Worm (Caenorhabditis elegans): ENCODE results near the gene C05C10.8.
A peak's percentile ranks its signal among the peaks of the same experiment; 100 is the strongest.

The C05C10.8 gene

DNA sequence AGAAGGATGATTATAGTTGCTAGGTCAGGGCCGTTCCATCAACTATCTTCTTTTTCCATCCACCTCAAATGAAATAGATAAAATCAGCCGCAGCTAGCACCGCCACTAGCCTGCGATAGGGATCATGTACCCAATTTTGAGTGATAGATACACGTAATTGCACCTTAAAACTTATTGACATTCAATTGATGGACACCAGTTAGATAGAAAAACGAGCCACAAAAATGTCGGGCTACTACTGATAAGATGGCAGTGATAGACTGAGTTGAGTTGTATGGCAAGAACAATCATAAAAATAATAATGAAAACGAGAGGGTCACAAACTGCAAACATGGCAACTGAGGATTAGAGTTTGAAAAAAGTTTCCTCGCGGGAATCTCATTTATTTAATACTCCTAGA is 26.0 kb downstream of the C05C10.8 start:
- TF ChIP-seq sma-9 (GFP tag; optimal IDR thresholded peaks at IDR 0.05): peak; percentile 79
- TF ChIP-seq sma-9 (tag; optimal IDR thresholded peaks at IDR 0.05): no peak
- no peak for TF ChIP-seq dmd-4 (tag; optimal IDR thresholded peaks at IDR 0.05)
- TF ChIP-seq fos-1 (tag; optimal IDR thresholded peaks at IDR 0.05): peak; percentile 70
- peak; percentile 18 for TF ChIP-seq egl-27 (tag; optimal IDR thresholded peaks at IDR 0.05)
- TF ChIP-seq nhr-25 (tag; optimal IDR thresholded peaks at IDR 0.05): no peak
- no peak for TF ChIP-seq ztf-4 (tag; optimal IDR thresholded peaks at IDR 0.05)
- TF ChIP-seq F13H6.1 (tag; optimal IDR thresholded peaks at IDR 0.05): no peak
- TF ChIP-seq nhr-21 (tag; optimal IDR thresholded peaks at IDR 0.05): no peak
- TF ChIP-seq R02D3.7 (tag; optimal IDR thresholded peaks at IDR 0.05): no peak
- no peak for TF ChIP-seq nhr-129 (tag; optimal IDR thresholded peaks at IDR 0.05)
- peak; percentile 83 for TF ChIP-seq ceh-16 (tag; optimal IDR thresholded peaks at IDR 0.05)
- no peak for TF ChIP-seq crh-2 (tag; optimal IDR thresholded peaks at IDR 0.05)
- TF ChIP-seq elt-1 (tag; optimal IDR thresholded peaks at IDR 0.05): peak; percentile 83
- TF ChIP-seq ceh-82 (tag; optimal IDR thresholded peaks at IDR 0.05): no peak
- no peak for TF ChIP-seq ztf-1 (GFP tag; conservative IDR thresholded peaks at IDR 0.05)
- TF ChIP-seq unc-39 (tag; optimal IDR thresholded peaks at IDR 0.05): no peak

DNA sequence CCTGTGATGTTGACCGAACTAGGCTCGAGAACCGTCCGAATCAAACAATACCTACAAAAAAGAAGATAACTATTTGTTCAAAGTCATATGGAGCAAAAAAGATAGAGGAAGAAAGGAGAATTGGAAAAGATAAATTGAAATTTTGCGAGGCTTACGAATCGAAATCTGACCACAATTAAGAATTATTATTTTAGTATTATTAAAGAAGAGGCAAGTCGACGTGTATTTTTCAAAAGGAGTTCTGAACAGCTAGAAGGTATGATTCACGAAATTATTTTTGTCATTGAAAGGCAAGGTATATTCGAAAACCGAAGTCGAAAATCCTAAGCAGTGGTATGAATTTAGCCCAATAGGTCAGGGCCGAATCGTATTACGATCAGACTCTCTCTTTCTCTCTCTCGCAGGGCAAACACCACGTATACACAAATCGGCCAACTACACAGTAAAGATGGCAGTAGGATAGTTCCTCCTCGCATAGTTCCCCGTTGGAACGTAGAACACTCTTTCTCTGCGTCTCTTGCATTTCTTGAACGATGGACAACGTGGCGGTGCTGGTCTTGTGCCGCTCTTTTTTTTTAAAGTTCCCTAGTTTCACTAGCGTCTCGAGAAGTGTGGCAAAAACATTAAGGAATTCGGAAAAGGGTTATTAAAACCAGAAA is 26.6 kb downstream of the C05C10.8 start, which contains the start of gene vgln-1:
TSS of gene vgln-1 (minus strand) at position 51 of the 659 bp plus-strand sequence.
- no peak for TF ChIP-seq sma-9 (GFP tag; optimal IDR thresholded peaks at IDR 0.05)
- no peak for TF ChIP-seq sma-9 (tag; optimal IDR thresholded peaks at IDR 0.05)
- TF ChIP-seq nhr-25 (tag; optimal IDR thresholded peaks at IDR 0.05): peak; percentile 39
- TF ChIP-seq nhr-10 (tag; optimal IDR thresholded peaks at IDR 0.05): no peak
- no peak for TF ChIP-seq ZK546.5 (tag; optimal IDR thresholded peaks at IDR 0.05)
- peak in 1 of 2 experiments; percentile 26 for TF ChIP-seq lsy-2 (tag; optimal IDR thresholded peaks at IDR 0.05)
- no peak for TF ChIP-seq egl-27 (tag; optimal IDR thresholded peaks at IDR 0.05)
- no peak for TF ChIP-seq nhr-6 (tag; optimal IDR thresholded peaks at IDR 0.05)
- TF ChIP-seq nhr-77 (tag; optimal IDR thresholded peaks at IDR 0.05): no peak
- TF ChIP-seq nhr-11 (tag; optimal IDR thresholded peaks at IDR 0.05): no peak
- no peak for TF ChIP-seq mbf-1 (tag; optimal IDR thresholded peaks at IDR 0.05)
- no peak for TF ChIP-seq elt-1 (tag; optimal IDR thresholded peaks at IDR 0.05)
- peak; percentile 41 for TF ChIP-seq crh-2 (tag; optimal IDR thresholded peaks at IDR 0.05)
- no peak for TF ChIP-seq aly-2 (tag; optimal IDR thresholded peaks at IDR 0.05)
- peak; percentile 49 for TF ChIP-seq nhr-129 (tag; optimal IDR thresholded peaks at IDR 0.05)
- no peak for TF ChIP-seq lin-13 (GFP tag; optimal IDR thresholded peaks at IDR 0.05)

DNA sequence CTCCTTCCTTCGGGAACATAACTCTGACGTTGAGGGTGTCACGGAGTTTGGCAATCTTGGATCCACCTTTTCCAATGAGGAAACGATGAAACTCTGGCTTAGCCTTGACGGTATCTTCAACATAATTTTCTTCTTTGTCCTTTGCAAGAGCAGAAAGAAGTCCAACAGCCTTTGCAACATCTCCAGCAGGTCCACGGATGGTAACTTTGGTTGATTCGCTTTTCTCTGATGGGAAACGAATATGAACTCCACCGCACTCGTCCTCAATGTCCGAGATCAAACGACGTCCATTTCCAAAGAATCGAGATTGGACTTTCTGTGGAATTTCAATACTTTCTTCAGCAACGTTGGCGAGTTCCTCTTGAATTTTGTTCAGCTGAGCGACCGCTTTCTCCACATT is 29.3 kb downstream of the C05C10.8 start:
- no peak for TF ChIP-seq lsy-2 (tag; optimal IDR thresholded peaks at IDR 0.05)

DNA sequence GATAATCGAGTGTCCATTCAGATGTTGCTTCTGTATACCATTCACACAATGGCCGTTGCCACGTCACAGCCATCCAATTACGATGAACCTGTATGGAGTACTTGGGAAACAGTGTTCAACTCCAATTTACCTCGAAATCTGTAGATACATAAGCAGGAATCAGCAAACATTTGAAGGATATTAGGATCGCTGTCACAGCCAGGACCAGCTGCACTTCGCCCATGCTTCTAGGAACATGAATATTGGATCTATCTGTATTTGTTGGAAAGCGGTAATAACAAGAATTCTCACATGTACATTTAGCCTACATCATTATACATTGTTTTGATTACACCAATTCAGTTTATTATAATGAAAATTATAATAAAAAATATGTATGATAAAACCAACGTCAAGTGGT is 31.6 kb downstream of the C05C10.8 start, which contains the start of gene algn-8:
TSS of gene algn-8 (minus strand) at position 227 of the 400 bp plus-strand sequence.
- no peak for TF ChIP-seq nhr-237 (tag; optimal IDR thresholded peaks at IDR 0.05)
- TF ChIP-seq ceh-82 (tag; optimal IDR thresholded peaks at IDR 0.05): no peak
- TF ChIP-seq nhr-25 (tag; optimal IDR thresholded peaks at IDR 0.05): no peak
- no peak for TF ChIP-seq crh-2 (tag; optimal IDR thresholded peaks at IDR 0.05)
- no peak for TF ChIP-seq aly-2 (tag; optimal IDR thresholded peaks at IDR 0.05)
- TF ChIP-seq nhr-12 (tag; optimal IDR thresholded peaks at IDR 0.05): no peak
- no peak for TF ChIP-seq ama-1 (optimal IDR thresholded peaks at IDR 0.05)
- no peak for TF ChIP-seq ZK546.5 (tag; optimal IDR thresholded peaks at IDR 0.05)
- TF ChIP-seq nhr-10 (tag; optimal IDR thresholded peaks at IDR 0.05): no peak
- TF ChIP-seq F13H6.1 (tag; optimal IDR thresholded peaks at IDR 0.05): no peak
- TF ChIP-seq R02D3.7 (tag; optimal IDR thresholded peaks at IDR 0.05): no peak
- no peak for TF ChIP-seq sma-9 (GFP tag; optimal IDR thresholded peaks at IDR 0.05)
- no peak for TF ChIP-seq sma-9 (tag; optimal IDR thresholded peaks at IDR 0.05)
- TF ChIP-seq sem-4 (tag; optimal IDR thresholded peaks at IDR 0.05): no peak
- TF ChIP-seq fos-1 (tag; optimal IDR thresholded peaks at IDR 0.05): no peak
- no peak for TF ChIP-seq nhr-6 (tag; optimal IDR thresholded peaks at IDR 0.05)
- no peak for TF ChIP-seq skn-1 (tag; optimal IDR thresholded peaks at IDR 0.05)
- no peak for TF ChIP-seq mbf-1 (tag; optimal IDR thresholded peaks at IDR 0.05)

DNA sequence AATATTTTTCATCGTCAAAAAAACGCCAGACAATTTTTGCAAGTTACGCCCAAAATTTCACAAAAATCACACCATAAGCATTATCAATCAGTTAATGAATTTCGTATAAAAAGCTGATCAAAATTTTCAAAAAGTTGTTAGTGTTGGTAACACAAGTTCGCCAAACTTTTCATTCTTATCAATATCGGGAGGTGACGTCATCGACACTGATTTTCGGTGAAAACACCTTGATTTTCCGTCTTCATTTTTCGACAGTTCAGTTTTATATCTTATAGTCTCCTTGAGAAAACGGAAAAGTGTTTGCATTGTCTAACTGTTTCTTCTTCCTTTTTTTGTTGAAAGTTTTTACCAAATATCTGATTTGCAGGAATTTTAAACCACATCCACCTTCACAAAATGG is 37.0 kb downstream of the C05C10.8 start, which contains the start of gene C08H9.15:
TSS of gene C08H9.15 (plus strand) at position 368 of the 400 bp plus-strand sequence.
- no peak for TF ChIP-seq nhr-6 (tag; optimal IDR thresholded peaks at IDR 0.05)
- TF ChIP-seq sma-3 (GFP tag; optimal IDR thresholded peaks at IDR 0.05): peak; percentile 64
- peak; percentile 31 for TF ChIP-seq nhr-25 (tag; optimal IDR thresholded peaks at IDR 0.05)
